Fruit fly (Drosophila melanogaster) whole organism, pupa: ENCODE data around the gene CG13096.

Experiments
- CG10348 ChIP-seq: fragments of 200-800 bp; sonication (Bioruptor generic); IDR thresholded peaks from 2 replicates; pipeline ENCODE4 v1.3.6; 2022; ENCODE audit warnings: missing biosample characterization, missing genetic modification characterization
- CG12605 ChIP-seq: fragments of 200-800 bp; sonication (Bioruptor generic); IDR thresholded peaks from 2 replicates; pipeline ENCODE4 v1.3.6; 2022; ENCODE audit warnings: missing biosample characterization, missing genetic modification characterization
- CG13204 ChIP-seq: fragments of 200-800 bp; sonication (Bioruptor generic); optimal IDR thresholded peaks from 2 replicates; lab custom pipeline; 2018; ENCODE audit warnings: missing biosample characterization, mild to moderate bottlenecking, missing genetic modification characterization, moderate library complexity
- CG14655 ChIP-seq: fragments of 200-800 bp; sonication (Bioruptor generic); optimal IDR thresholded peaks from 3 replicates; lab custom pipeline; 2017; ENCODE audit warnings: mild to moderate bottlenecking, missing biosample characterization, missing genetic modification reagents, missing genetic modification characterization
- CG15710 ChIP-seq: fragments of 200-800 bp; sonication (Bioruptor generic); optimal IDR thresholded peaks from 2 replicates; lab custom pipeline; 2018; ENCODE audit warnings: missing biosample characterization, mild to moderate bottlenecking, missing genetic modification characterization, moderate library complexity
- CG17806 ChIP-seq: fragments of 200-800 bp; sonication (Bioruptor generic); optimal IDR thresholded peaks from 2 replicates; lab custom pipeline; 2018; ENCODE audit warnings: missing biosample characterization, mild to moderate bottlenecking, missing genetic modification characterization, moderate library complexity
- CG32121 ChIP-seq: fragments of 200-800 bp; sonication (Bioruptor generic); IDR thresholded peaks from 2 replicates; pipeline ENCODE4 v1.3.6; 2022; ENCODE audit warnings: missing biosample characterization, missing genetic modification characterization
- CG34367 ChIP-seq: fragments of 200-800 bp; sonication (Bioruptor generic); optimal IDR thresholded peaks from 2 replicates; lab custom pipeline; 2018; ENCODE audit warnings: missing biosample characterization, mild to moderate bottlenecking, missing genetic modification characterization
- CG4496 ChIP-seq: fragments of 200-800 bp; sonication (Bioruptor generic); IDR thresholded peaks from 3 replicates; pipeline ENCODE4 v1.3.6; 2022; ENCODE audit warnings: missing biosample characterization, missing genetic modification characterization
- CG8159 ChIP-seq: fragments of 200-800 bp; sonication (Bioruptor generic); optimal IDR thresholded peaks from 3 replicates; lab custom pipeline; 2018; ENCODE audit warnings: missing biosample characterization, mild to moderate bottlenecking, missing genetic modification characterization, moderate library complexity
- CG8301 ChIP-seq: fragments of 200-800 bp; sonication (Bioruptor generic); optimal IDR thresholded peaks from 2 replicates; lab custom pipeline; 2018; ENCODE audit warnings: missing biosample characterization, mild to moderate bottlenecking, missing genetic modification characterization
- CG9948 ChIP-seq: fragments of 200-800 bp; sonication (Bioruptor generic); optimal IDR thresholded peaks from 2 replicates; lab custom pipeline; 2018; ENCODE audit warnings: missing biosample characterization, mild to moderate bottlenecking, missing genetic modification characterization, moderate library complexity
- D1 ChIP-seq: fragments of 200-800 bp; sonication (Bioruptor generic); optimal IDR thresholded peaks from 2 replicates; lab custom pipeline; 2018; ENCODE audit warnings: missing biosample characterization, mild to moderate bottlenecking, missing genetic modification characterization, moderate library complexity
- EcR ChIP-seq: fragments of 200-800 bp; sonication (Bioruptor generic); optimal IDR thresholded peaks from 3 replicates; lab custom pipeline; 2019; ENCODE audit warnings: missing biosample characterization, missing genetic modification characterization, mild to moderate bottlenecking, moderate library complexity, missing genetic modification reagents
- Ets98B ChIP-seq: fragments of 200-800 bp; sonication (Bioruptor generic); IDR thresholded peaks from 2 replicates; pipeline ENCODE4 v1.3.6; 2022; ENCODE audit warnings: missing biosample characterization, missing genetic modification characterization
- Pif1A ChIP-seq: fragments of 200-800 bp; sonication (Bioruptor generic); optimal IDR thresholded peaks from 3 replicates; lab custom pipeline; 2016; ENCODE audit warnings: missing biosample characterization, missing genetic modification characterization
- Pif1B ChIP-seq: fragments of 200-800 bp; sonication (Bioruptor generic); optimal IDR thresholded peaks from 3 replicates; lab custom pipeline; 2016; ENCODE audit warnings: missing biosample characterization, missing genetic modification characterization
- Snoo ChIP-seq: fragments of 200-800 bp; sonication (Bioruptor generic); optimal IDR thresholded peaks from 3 replicates; lab custom pipeline; 2017; ENCODE audit warnings: missing biosample characterization, mild to moderate bottlenecking, missing genetic modification characterization, inconsistent platforms
- fd96Ca ChIP-seq: fragments of 200-800 bp; sonication (Bioruptor generic); IDR thresholded peaks from 3 replicates; pipeline ENCODE4 v1.3.6; 2022; ENCODE audit warnings: missing biosample characterization, missing genetic modification characterization
- gl ChIP-seq: fragments of 200-800 bp; sonication (Bioruptor generic); optimal IDR thresholded peaks from 2 replicates; lab custom pipeline; 2018; ENCODE audit warnings: missing biosample characterization, mild to moderate bottlenecking, missing genetic modification characterization
- rn ChIP-seq: fragments of 200-800 bp; sonication (Bioruptor generic); IDR thresholded peaks from 2 replicates; pipeline ENCODE4 v1.3.6; 2022; ENCODE audit warnings: missing biosample characterization, missing genetic modification characterization

CG13096 gene

dm6 chr2L:8478379-8478778 lies 33.3 kb downstream of the CG13096 start:
- TF ChIP-seq CG8159 (tag; lab: Kevin White, UChicago) (no peak), CG17806 (no peak), CG13204 (no peak)
- TF ChIP-seq, all 21 proteins: peak for 0

dm6 chr2L:8477971-8478370 lies 33.7 kb downstream of the CG13096 start:
- TF ChIP-seq CG8301 (tag; lab: Kevin White, UChicago) = no peak

dm6 chr2L:8477049-8477448 lies 34.6 kb downstream of the CG13096 start, which contains the start of gene CheA29a:
CheA29a (plus strand) TSS chr2L:8477349.
- TF ChIP-seq fd96Ca (GFP tag; lab: Robert Waterston, UW) (no peak), CG12605 (GFP tag; lab: Robert Waterston, UW) (no peak), CG10348 (no peak), CG8159 (tag; lab: Kevin White, UChicago) (no peak), D1 (tag; lab: Kevin White, UChicago) (no peak), CG14655 (no peak), CG9948 (tag; lab: Kevin White, UChicago) (no peak)

dm6 chr2L:8473448-8473847 lies 38.2 kb downstream of the CG13096 start:
- peak; percentile 73 for TF ChIP-seq Snoo
- TF ChIP-seq gl (tag; lab: Kevin White, UChicago) = peak; percentile 65
- TF ChIP-seq CG8301 (tag; lab: Kevin White, UChicago) = peak; percentile 77
- TF ChIP-seq EcR = peak; percentile 32
- TF ChIP-seq CG14655 = peak; percentile 82
- TF ChIP-seq Pif1A (GFP tag; lab: Kevin White, UChicago) = peak; percentile 76
- TF ChIP-seq CG9948 (tag; lab: Kevin White, UChicago) = peak; percentile 80
- TF ChIP-seq Pif1B (GFP tag; lab: Kevin White, UChicago) = peak; percentile 80
- peak; percentile 30; the same call in 1 of the 2 replicates for TF ChIP-seq CG32121 (GFP tag; lab: Robert Waterston, UW)
- peak; percentile 74 for TF ChIP-seq Ets98B (GFP tag; lab: Robert Waterston, UW)
- peak; percentile 81 for TF ChIP-seq CG4496
- TF ChIP-seq CG15710 = peak; percentile 79
- TF ChIP-seq CG10348 = no peak
- peak; percentile 45; the same call in 1 of the 2 replicates for TF ChIP-seq rn
- peak; percentile 88 for TF ChIP-seq CG8159 (tag; lab: Kevin White, UChicago)
- peak; percentile 88 for TF ChIP-seq CG17806
- TF ChIP-seq fd96Ca (GFP tag; lab: Robert Waterston, UW) = peak; percentile 73
- peak; percentile 56 for TF ChIP-seq CG12605 (GFP tag; lab: Robert Waterston, UW)
- TF ChIP-seq D1 (tag; lab: Kevin White, UChicago) = peak; percentile 51
- peak; percentile 75 for TF ChIP-seq CG13204
- TF ChIP-seq CG34367 (tag; lab: Kevin White, UChicago) = peak; percentile 64

- TF ChIP-seq fd96Ca (GFP tag; lab: Robert Waterston, UW) (no peak), CG12605 (GFP tag; lab: Robert Waterston, UW) (0 out of 2 replicates have a peak, but pooled peaks have one; percentile 20), CG14655 (peak; percentile 86), Pif1A (GFP tag; lab: Kevin White, UChicago) (peak; percentile 62), Snoo (peak; percentile 31), CG17806 (peak; percentile 69), EcR (peak; percentile 3), CG8159 (tag; lab: Kevin White, UChicago) (peak; percentile 76), CG8301 (tag; lab: Kevin White, UChicago) (peak; percentile 85), Pif1B (GFP tag; lab: Kevin White, UChicago) (peak; percentile 36), CG15710 (peak; percentile 71), D1 (tag; lab: Kevin White, UChicago) (peak; percentile 70), CG9948 (tag; lab: Kevin White, UChicago) (peak; percentile 84), rn (no peak), CG34367 (tag; lab: Kevin White, UChicago) (peak; percentile 66), CG32121 (GFP tag; lab: Robert Waterston, UW) (peak; percentile 52; the same call in 1 of the 2 replicates), CG4496 (0 out of 3 replicates have a peak, but pooled peaks have one; percentile 33), Ets98B (GFP tag; lab: Robert Waterston, UW) (no peak), CG10348 (no peak)
Measured at dm6 chr2L:8471667-8472066, 40.0 kb downstream of the CG13096 start.

- TF ChIP-seq CG32121 (GFP tag; lab: Robert Waterston, UW) = no peak
- TF ChIP-seq gl (tag; lab: Kevin White, UChicago) = peak; percentile 13
- peak; percentile 41 for TF ChIP-seq CG8159 (tag; lab: Kevin White, UChicago)
- TF ChIP-seq CG15710 = peak; percentile 15
- peak; percentile 59 for TF ChIP-seq CG14655
- TF ChIP-seq Pif1A (GFP tag; lab: Kevin White, UChicago) = peak; percentile 21
- peak; percentile 8 for TF ChIP-seq Snoo
- TF ChIP-seq CG12605 (GFP tag; lab: Robert Waterston, UW) = no peak
- TF ChIP-seq CG9948 (tag; lab: Kevin White, UChicago) = no peak
- TF ChIP-seq CG8301 (tag; lab: Kevin White, UChicago) = peak; percentile 49
- TF ChIP-seq, all 21 proteins: peak for 7
Measured at dm6 chr2L:8468929-8469681, 42.6 kb downstream of the CG13096 start.
